Fruit fly (Drosophila melanogaster) Kc167 (cell line): Measurements from ENCODE around the gene Atg8b.

Source experiments
- Myc ChIP-seq: fragments of >200 bp; optimal IDR thresholded peaks from 2 replicates; lab custom pipeline; 2017; ENCODE audit warnings: missing external identifiers
- Sin3A ChIP-seq: fragments of >200 bp; optimal IDR thresholded peaks from 2 replicates; lab custom pipeline; 2018; ENCODE audit warnings: missing external identifiers
- h ChIP-seq: fragments of >200 bp; optimal IDR thresholded peaks from 3 replicates; lab custom pipeline; 2018; ENCODE audit warnings: missing external identifiers
- insv ChIP-seq: fragments of >200 bp; optimal IDR thresholded peaks from 3 replicates; lab custom pipeline; 2018; ENCODE audit warnings: missing external identifiers
- psq ChIP-seq: fragments of >200 bp; optimal IDR thresholded peaks from 2 replicates; lab custom pipeline; 2017; ENCODE audit warnings: missing external identifiers
- ttk ChIP-seq: sonication (Bioruptor generic); optimal IDR thresholded peaks from 2 replicates; lab custom pipeline; 2017; ENCODE audit warnings: missing external identifiers

Gene Atg8b

dm6 chr3R:17708778-17709476 is 15.9 kb downstream of the Atg8b start:
- TF ChIP-seq psq (lab: Kevin White, UChicago), result no peak
- TF ChIP-seq ttk (lab: Kevin White, UChicago), result no peak

- TF ChIP-seq Myc (lab: Kevin White, UChicago), result no peak
- no peak for TF ChIP-seq psq (lab: Kevin White, UChicago)
- no peak for TF ChIP-seq Sin3A
- TF ChIP-seq insv (lab: Kevin White, UChicago), result no peak
- TF ChIP-seq ttk (lab: Kevin White, UChicago), result no peak
- no peak for TF ChIP-seq h (lab: Kevin White, UChicago)
These were observed 17.1 kb downstream of the Atg8b start for dm6 chr3R:17707799-17708198.

- TF ChIP-seq Sin3A (no peak), ttk (lab: Kevin White, UChicago) (no peak), Myc (lab: Kevin White, UChicago) (no peak), insv (lab: Kevin White, UChicago) (no peak), h (lab: Kevin White, UChicago) (no peak), psq (lab: Kevin White, UChicago) (no peak)
These were observed 17.9 kb downstream of the Atg8b start for dm6 chr3R:17706971-17707406.

dm6 chr3R:17705899-17706831 is 18.7 kb downstream of the Atg8b start:
- TF ChIP-seq h (lab: Kevin White, UChicago) (no peak), ttk (lab: Kevin White, UChicago) (no peak), Myc (lab: Kevin White, UChicago) (no peak), psq (lab: Kevin White, UChicago) (no peak), Sin3A (no peak), insv (lab: Kevin White, UChicago) (no peak)

- TF ChIP-seq h (lab: Kevin White, UChicago) (no peak), Sin3A (no peak), psq (lab: Kevin White, UChicago) (no peak), ttk (lab: Kevin White, UChicago) (no peak), Myc (lab: Kevin White, UChicago) (no peak), insv (lab: Kevin White, UChicago) (no peak)
These were observed 19.7 kb downstream of the Atg8b start for dm6 chr3R:17705140-17705539.

- TF ChIP-seq psq (lab: Kevin White, UChicago) (no peak), Sin3A (no peak), Myc (lab: Kevin White, UChicago) (no peak), insv (lab: Kevin White, UChicago) (no peak), h (lab: Kevin White, UChicago) (no peak)
These were observed 20.4 kb downstream of the Atg8b start for dm6 chr3R:17704538-17704854.

dm6 chr3R:17703691-17704537 is 20.9 kb downstream of the Atg8b start:
- TF ChIP-seq Sin3A (no peak), ttk (lab: Kevin White, UChicago) (no peak), h (lab: Kevin White, UChicago) (no peak), psq (lab: Kevin White, UChicago) (no peak), Myc (lab: Kevin White, UChicago) (no peak), insv (lab: Kevin White, UChicago) (no peak)

- TF ChIP-seq psq (lab: Kevin White, UChicago), result no peak
- TF ChIP-seq ttk (lab: Kevin White, UChicago), result no peak
- TF ChIP-seq insv (lab: Kevin White, UChicago), result no peak
- no peak for TF ChIP-seq Myc (lab: Kevin White, UChicago)
- no peak for TF ChIP-seq Sin3A
- TF ChIP-seq h (lab: Kevin White, UChicago), result no peak
These were observed 21.7 kb downstream of the Atg8b start for dm6 chr3R:17703024-17703690.

dm6 chr3R:17701971-17702845 is 22.7 kb downstream of the Atg8b start:
- TF ChIP-seq ttk (lab: Kevin White, UChicago), result no peak
- no peak for TF ChIP-seq h (lab: Kevin White, UChicago)
- no peak for TF ChIP-seq insv (lab: Kevin White, UChicago)
- TF ChIP-seq Sin3A, result no peak
- no peak for TF ChIP-seq Myc (lab: Kevin White, UChicago)
- TF ChIP-seq psq (lab: Kevin White, UChicago), result no peak

dm6 chr3R:17701131-17701593 is 23.7 kb downstream of the Atg8b start:
- no peak for TF ChIP-seq h (lab: Kevin White, UChicago)
- TF ChIP-seq Sin3A, result no peak
- TF ChIP-seq psq (lab: Kevin White, UChicago), result no peak
- no peak for TF ChIP-seq Myc (lab: Kevin White, UChicago)
- no peak for TF ChIP-seq insv (lab: Kevin White, UChicago)
- TF ChIP-seq ttk (lab: Kevin White, UChicago), result no peak
